Worm (Caenorhabditis elegans) whole organism, young adult: ENCODE results near the gene C09G1.4.

Experiments used
- B0336.3 ChIP-seq: fragments of 200-800 bp; sonication (Bioruptor generic); IDR thresholded peaks from 2 replicates; pipeline ENCODE4 v1.3.6; 2022; ENCODE audit warnings: missing genetic modification characterization, missing compliant biosample characterization
- C06A6.2 ChIP-seq: fragments of 200-800 bp; sonication (Bioruptor generic); conservative IDR thresholded peaks from 2 replicates; pipeline ENCODE4 v1.3.6; 2022; ENCODE audit warnings: missing genetic modification characterization, missing compliant biosample characterization
- C17E4.6 ChIP-seq: fragments of 200-800 bp; sonication (Bioruptor generic); IDR thresholded peaks from 2 replicates; pipeline ENCODE4 v1.3.6; 2022; ENCODE audit warnings: missing genetic modification reagents, missing genetic modification characterization, missing compliant biosample characterization
- F10E7.11 ChIP-seq: sonication (generic microtip); optimal IDR thresholded peaks from 2 replicates; lab custom pipeline; 2017; ENCODE audit warnings: mild to moderate bottlenecking, missing genetic modification characterization, moderate library complexity, missing compliant biosample characterization
- F22D6.2 ChIP-seq: sonication (generic microtip); optimal IDR thresholded peaks from 2 replicates; lab custom pipeline; 2016; ENCODE audit warnings: mild to moderate bottlenecking, missing genetic modification characterization, missing compliant biosample characterization
- F37B4.10 ChIP-seq: fragments of 200-800 bp; sonication (Bioruptor generic); IDR thresholded peaks from 2 replicates; pipeline ENCODE4 v1.3.6; 2022; ENCODE audit warnings: missing genetic modification characterization, missing compliant biosample characterization
- F55B11.4 ChIP-seq: sonication (generic microtip); optimal IDR thresholded peaks from 2 replicates; lab custom pipeline; 2016; ENCODE audit warnings: missing compliant biosample characterization, missing genetic modification characterization, borderline replicate concordance; ENCODE audit not compliant: insufficient read depth
- F57C9.4 ChIP-seq: sonication (generic microtip); optimal IDR thresholded peaks from 2 replicates; lab custom pipeline; 2017; ENCODE audit warnings: mild to moderate bottlenecking, missing genetic modification characterization, missing compliant biosample characterization
- T07F8.4 ChIP-seq: sonication (generic microtip); optimal IDR thresholded peaks from 2 replicates; lab custom pipeline; 2016; ENCODE audit warnings: mild to moderate bottlenecking, missing genetic modification characterization, moderate library complexity, missing compliant biosample characterization
- Y53F4B.3 ChIP-seq: fragments of 200-800 bp; sonication (Bioruptor generic); IDR thresholded peaks from 2 replicates; pipeline ENCODE4 v1.3.6; 2022; ENCODE audit warnings: missing genetic modification reagents, missing genetic modification characterization, missing compliant biosample characterization
- Y53G8AR.9 ChIP-seq: fragments of 200-800 bp; sonication (Bioruptor generic); conservative IDR thresholded peaks from 2 replicates; pipeline ENCODE4 v1.3.6; 2022; ENCODE audit warnings: missing genetic modification reagents, missing genetic modification characterization, missing compliant biosample characterization
- Y79H2A.3 ChIP-seq: fragments of 200-800 bp; sonication (Bioruptor generic); conservative IDR thresholded peaks from 2 replicates; pipeline ENCODE4 v1.3.6; 2022; ENCODE audit warnings: missing genetic modification reagents, missing genetic modification characterization, missing compliant biosample characterization
- aptf-2 ChIP-seq: fragments of 200-800 bp; sonication (Bioruptor generic); conservative IDR thresholded peaks from 2 replicates; pipeline ENCODE4 v1.3.6; 2022; ENCODE audit warnings: missing genetic modification reagents, missing genetic modification characterization, missing compliant biosample characterization
- atf-7 ChIP-seq: sonication (generic microtip); optimal IDR thresholded peaks from 2 replicates; lab custom pipeline; 2017; ENCODE audit warnings: mild to moderate bottlenecking, missing genetic modification characterization, missing compliant biosample characterization
- attf-6 ChIP-seq: fragments of 200-800 bp; sonication (Bioruptor generic); IDR thresholded peaks from 2 replicates; pipeline ENCODE4 v1.3.6; 2022; ENCODE audit warnings: missing genetic modification reagents, missing genetic modification characterization, missing compliant biosample characterization
- cebp-1 ChIP-seq, 2 experiments: fragments of 200-800 bp in 1 of 2; sonication (Bioruptor generic) in 1 of 2; sonication (generic microtip) in 1 of 2; IDR thresholded peaks in 1 of 2; optimal IDR thresholded peaks in 1 of 2; 2 replicates each; pipeline versions ENCODE4 v1.3.6 to Lab custom; 2017 to 2022; ENCODE audit warnings: missing compliant biosample characterization in 2 of 2, missing genetic modification characterization in 2 of 2, mild to moderate bottlenecking in 1 of 2, missing genetic modification reagents in 1 of 2, moderate library complexity in 1 of 2
- ceh-27 ChIP-seq: fragments of 200-800 bp; sonication (Bioruptor generic); optimal IDR thresholded peaks from 2 replicates; lab custom pipeline; 2018; ENCODE audit warnings: mild to moderate bottlenecking, missing genetic modification characterization, moderate library complexity, missing compliant biosample characterization
- chd-7 ChIP-seq: sonication (generic microtip); optimal IDR thresholded peaks from 2 replicates; lab custom pipeline; 2016; ENCODE audit warnings: mild to moderate bottlenecking, missing genetic modification characterization, moderate library complexity, missing compliant biosample characterization
- dpff-1 ChIP-seq: sonication (generic microtip); optimal IDR thresholded peaks from 2 replicates; lab custom pipeline; 2017; ENCODE audit warnings: mild to moderate bottlenecking, missing genetic modification characterization, missing compliant biosample characterization
- egl-18 ChIP-seq: fragments of 200-800 bp; sonication (Bioruptor generic); IDR thresholded peaks from 2 replicates; pipeline ENCODE4 v1.3.6; 2022; ENCODE audit warnings: missing genetic modification reagents, missing genetic modification characterization, missing compliant biosample characterization
- egl-44 ChIP-seq: fragments of 200-800 bp; sonication (Bioruptor generic); IDR thresholded peaks from 2 replicates; pipeline ENCODE4 v1.3.6; 2022; ENCODE audit warnings: missing genetic modification reagents, missing genetic modification characterization, missing compliant biosample characterization
- gei-17 ChIP-seq: fragments of 200-800 bp; sonication (Bioruptor generic); optimal IDR thresholded peaks from 2 replicates; lab custom pipeline; 2018; ENCODE audit warnings: mild to moderate bottlenecking, missing genetic modification characterization, missing compliant biosample characterization
- him-1 ChIP-seq: sonication (generic microtip); optimal IDR thresholded peaks from 2 replicates; lab custom pipeline; 2016; ENCODE audit warnings: missing genotype, missing genetic modification reagents, missing genetic modification characterization, missing compliant biosample characterization
- hlh-26 ChIP-seq: fragments of 200-800 bp; sonication (Bioruptor generic); conservative IDR thresholded peaks from 2 replicates; pipeline ENCODE4 v1.3.6; 2022; ENCODE audit warnings: missing genetic modification reagents, missing genetic modification characterization, missing compliant biosample characterization
- hrde-1 ChIP-seq: sonication (generic microtip); optimal IDR thresholded peaks from 2 replicates; lab custom pipeline; 2016; ENCODE audit warnings: missing genetic modification characterization, mild to moderate bottlenecking, missing compliant biosample characterization, moderate library complexity, missing genotype, missing genetic modification reagents, borderline replicate concordance
- hsf-1 ChIP-seq: fragments of 200-800 bp; sonication (Bioruptor generic); IDR thresholded peaks from 2 replicates; pipeline ENCODE4 v1.3.6; 2022; ENCODE audit warnings: missing genetic modification reagents, missing genetic modification characterization, missing compliant biosample characterization
- lag-1 ChIP-seq: fragments of 200-800 bp; sonication (Bioruptor generic); IDR thresholded peaks from 2 replicates; pipeline ENCODE4 v1.3.6; 2022; ENCODE audit warnings: missing genetic modification reagents, missing genetic modification characterization, missing compliant biosample characterization
- let-526 ChIP-seq: fragments of 200-800 bp; sonication (Bioruptor generic); IDR thresholded peaks from 2 replicates; pipeline ENCODE4 v1.3.6; 2022; ENCODE audit warnings: missing genetic modification reagents, missing genetic modification characterization, missing compliant biosample characterization
- lin-40 ChIP-seq: sonication (generic microtip); optimal IDR thresholded peaks from 2 replicates; lab custom pipeline; 2016; ENCODE audit warnings: missing genetic modification characterization, mild to moderate bottlenecking, missing compliant biosample characterization, missing genotype, missing genetic modification reagents
- madf-10 ChIP-seq: sonication (generic microtip); optimal IDR thresholded peaks from 2 replicates; lab custom pipeline; 2016; ENCODE audit warnings: mild to moderate bottlenecking, missing genetic modification characterization, missing compliant biosample characterization
- mxl-1 ChIP-seq: sonication (generic microtip); optimal IDR thresholded peaks from 2 replicates; lab custom pipeline; 2016; ENCODE audit warnings: missing genetic modification characterization, missing compliant biosample characterization
- nfya-1 ChIP-seq: sonication (generic microtip); optimal IDR thresholded peaks from 2 replicates; lab custom pipeline; 2017; ENCODE audit warnings: antibody characterized with exemption, missing compliant biosample characterization, missing genetic modification characterization, borderline replicate concordance; ENCODE audit not compliant: insufficient read depth
- nfya-2 ChIP-seq: fragments of 200-800 bp; sonication (Bioruptor generic); IDR thresholded peaks from 2 replicates; pipeline ENCODE4 v1.3.6; 2022; ENCODE audit warnings: missing genetic modification reagents, missing genetic modification characterization, missing compliant biosample characterization
- nhr-179 ChIP-seq: sonication (generic microtip); optimal IDR thresholded peaks from 2 replicates; lab custom pipeline; 2016; ENCODE audit warnings: mild to moderate bottlenecking, missing genetic modification characterization, missing compliant biosample characterization
- pha-4 ChIP-seq: fragments of 150-350 bp; sonication (generic microtip); optimal IDR thresholded peaks from 2 replicates; lab custom pipeline; 2014; ENCODE audit warnings: missing biosample characterization, missing genetic modification reagents, missing genetic modification characterization
- repo-1 ChIP-seq: sonication (generic microtip); optimal IDR thresholded peaks from 2 replicates; lab custom pipeline; 2017; ENCODE audit warnings: mild to moderate bottlenecking, missing genetic modification characterization, missing compliant biosample characterization
- sdz-38 ChIP-seq: sonication (generic microtip); optimal IDR thresholded peaks from 2 replicates; lab custom pipeline; 2016; ENCODE audit warnings: missing genotype, missing genetic modification characterization, missing compliant biosample characterization
- snpc-1.3 ChIP-seq: sonication (generic microtip); optimal IDR thresholded peaks from 2 replicates; lab custom pipeline; 2017; ENCODE audit warnings: missing genetic modification characterization, mild to moderate bottlenecking, missing compliant biosample characterization, antibody characterized with exemption, moderate library complexity, missing genotype, missing genetic modification reagents; ENCODE audit not compliant: insufficient read depth
- snpc-4 ChIP-seq, 5 experiments: fragments of 150-350 bp in 1 of 5; sonication (generic microtip) in 4 of 5; optimal IDR thresholded peaks; 2 replicates each; lab custom pipeline; 2014 to 2018; ENCODE audit warnings: missing genetic modification characterization in 5 of 5, missing biosample characterization in 3 of 5, antibody characterized with exemption in 2 of 5, mild to moderate bottlenecking in 2 of 5, missing compliant biosample characterization in 2 of 5, missing genotype in 2 of 5, moderate library complexity in 2 of 5, missing genetic modification reagents in 1 of 5
- somi-1 ChIP-seq: fragments of 200-800 bp; sonication (Bioruptor generic); optimal IDR thresholded peaks from 2 replicates; lab custom pipeline; 2018; ENCODE audit warnings: mild to moderate bottlenecking, missing genetic modification characterization, missing compliant biosample characterization
- tlf-1 ChIP-seq: fragments of 200-800 bp; sonication (Bioruptor generic); optimal IDR thresholded peaks from 2 replicates; lab custom pipeline; 2018; ENCODE audit warnings: mild to moderate bottlenecking, missing genetic modification characterization, missing compliant biosample characterization
- xnd-1 ChIP-seq: sonication (generic microtip); optimal IDR thresholded peaks from 2 replicates; lab custom pipeline; 2016; ENCODE audit warnings: missing genotype, missing genetic modification reagents, missing genetic modification characterization, missing compliant biosample characterization
- zim-3 ChIP-seq: sonication (generic microtip); optimal IDR thresholded peaks from 2 replicates; lab custom pipeline; 2017; ENCODE audit warnings: mild to moderate bottlenecking, missing genetic modification characterization, moderate library complexity, missing compliant biosample characterization
- ztf-18 ChIP-seq: sonication (generic microtip); optimal IDR thresholded peaks from 2 replicates; lab custom pipeline; 2016; ENCODE audit warnings: missing genotype, mild to moderate bottlenecking, missing genetic modification characterization, missing compliant biosample characterization
- ztf-22 ChIP-seq: fragments of 200-800 bp; sonication (Bioruptor generic); optimal IDR thresholded peaks from 2 replicates; lab custom pipeline; 2018; ENCODE audit warnings: mild to moderate bottlenecking, missing genetic modification characterization, moderate library complexity, missing compliant biosample characterization
- ztf-28 ChIP-seq: fragments of 200-800 bp; sonication (Bioruptor generic); IDR thresholded peaks from 2 replicates; pipeline ENCODE4 v1.3.6; 2022; ENCODE audit warnings: missing genetic modification reagents, missing genetic modification characterization, missing compliant biosample characterization
- ztf-3 ChIP-seq: fragments of 200-800 bp; sonication (Bioruptor generic); optimal IDR thresholded peaks from 2 replicates; lab custom pipeline; 2018; ENCODE audit warnings: mild to moderate bottlenecking, missing genetic modification characterization, missing compliant biosample characterization

Gene C09G1.4

ce11 chrX:16024558-16024957 lies 18.1 kb upstream of the C09G1.4 start (continued):
- TF ChIP-seq B0336.3 (GFP tag; lab: Robert Waterston, UW) (no peak), chd-7 (peak; percentile 75), tlf-1 (peak; percentile 2), him-1 (tag; lab: Kevin White, UChicago) (no peak), madf-10 (tag; lab: Kevin White, UChicago) (peak; percentile 99), C06A6.2 (GFP tag; lab: Robert Waterston, UW) (no peak), repo-1 (peak; percentile 49), somi-1 (GFP tag; lab: Kevin White, UChicago) (peak; percentile 39), aptf-2 (GFP tag; lab: Robert Waterston, UW) (no peak), sdz-38 (tag; lab: Kevin White, UChicago) (no peak), attf-6 (GFP tag; lab: Robert Waterston, UW) (no peak), C17E4.6 (GFP tag; lab: Robert Waterston, UW) (no peak), Y79H2A.3 (GFP tag; lab: Robert Waterston, UW) (no peak), gei-17 (GFP tag; lab: Kevin White, UChicago) (peak; percentile 50), F22D6.2 (tag; lab: Kevin White, UChicago) (no peak), T07F8.4 (no peak), let-526 (GFP tag; lab: Robert Waterston, UW) (no peak; the same call in 1 of the 2 replicates), ceh-27 (peak; percentile 59), Y53F4B.3 (GFP tag; lab: Robert Waterston, UW) (no peak), F57C9.4 (tag; lab: Kevin White, UChicago) (no peak), Y53G8AR.9 (GFP tag; lab: Robert Waterston, UW) (peak; percentile 65; the same call in 1 of the 2 replicates), nfya-2 (no peak), hlh-26 (no peak), ztf-28 (GFP tag; lab: Robert Waterston, UW) (no peak), snpc-4 (GFP tag; optimal IDR thresholded peaks at IDR 0.05; lab: Kevin White, UChicago) (peak; percentile 62), snpc-4 (tag; optimal IDR thresholded peaks at IDR 0.05; lab: Kevin White, UChicago) (peak; percentile 67 to 91 (median 82)), zim-3 (no peak), F55B11.4 (tag; lab: Kevin White, UChicago) (no peak), snpc-1.3 (tag; lab: Kevin White, UChicago) (no peak), hsf-1 (no peak), nfya-1 (no peak), ztf-18 (tag; lab: Kevin White, UChicago) (peak; percentile 37), lin-40 (tag; lab: Kevin White, UChicago) (peak; percentile 67), xnd-1 (tag; lab: Kevin White, UChicago) (no peak), F10E7.11 (tag; lab: Kevin White, UChicago) (no peak), nhr-179 (tag; lab: Kevin White, UChicago) (no peak), lag-1 (GFP tag; lab: Robert Waterston, UW) (no peak), hrde-1 (tag; lab: Kevin White, UChicago) (no peak), atf-7 (tag; lab: Kevin White, UChicago) (peak; percentile 85), ztf-22 (peak; percentile 70), egl-18 (no peak), cebp-1 (GFP tag; IDR thresholded peaks at IDR 0.05; lab: Robert Waterston, UW) (0 out of 2 replicates have a peak, but pooled peaks have one; percentile 28), cebp-1 (tag; optimal IDR thresholded peaks at IDR 0.05; lab: Kevin White, UChicago) (peak; percentile 79), ztf-3 (no peak), egl-44 (GFP tag; lab: Robert Waterston, UW) (no peak), F37B4.10 (GFP tag; lab: Robert Waterston, UW) (no peak), mxl-1 (tag; lab: Kevin White, UChicago) (no peak), dpff-1 (tag; lab: Kevin White, UChicago) (no peak), pha-4 (tag; lab: Kevin White, UChicago) (no peak)
